Fruit fly (Drosophila melanogaster): Measurements from ENCODE around the gene Sirt2.

The Sirt2 gene

dm6 chr3R:20284140-20284911, 43.9 kb upstream of the Sirt2 start:
- TF ChIP-seq cic (GFP tag; optimal IDR thresholded peaks at IDR 0.05) (peak; percentile 50), CG7045 (GFP tag; optimal IDR thresholded peaks at IDR 0.05) (no peak), Hr96 (GFP tag; optimal IDR thresholded peaks at IDR 0.05) (no peak), Mnt (GFP tag; optimal IDR thresholded peaks at IDR 0.05) (no peak), CG14711 (tag; optimal IDR thresholded peaks at IDR 0.05) (peak; percentile 3), CG5204 (GFP tag; optimal IDR thresholded peaks at IDR 0.05) (no peak), Crg-1 (GFP tag; optimal IDR thresholded peaks at IDR 0.05) (no peak), toe (GFP tag; optimal IDR thresholded peaks at IDR 0.05) (no peak), Clk (GFP tag; optimal IDR thresholded peaks at IDR 0.05) (no peak), CG11617 (GFP tag; optimal IDR thresholded peaks at IDR 0.05) (no peak), CG7101 (tag; optimal IDR thresholded peaks at IDR 0.05) (no peak), CG33017 (tag; optimal IDR thresholded peaks at IDR 0.05) (no peak), cnc (optimal IDR thresholded peaks at IDR 0.05) (no peak), CG12768 (GFP tag; optimal IDR thresholded peaks at IDR 0.05) (no peak), pad (GFP tag; optimal IDR thresholded peaks at IDR 0.05) (peak; percentile 92), CG1620 (GFP tag; optimal IDR thresholded peaks at IDR 0.05) (no peak), ovo (GFP tag; optimal IDR thresholded peaks at IDR 0.05) (peak; percentile 21), tj (GFP tag; optimal IDR thresholded peaks at IDR 0.05) (no peak), kay (GFP tag; ENCODE audit: borderline replicate concordance) (peak; percentile 8), bab1 (GFP tag; optimal IDR thresholded peaks at IDR 0.05) (peak; percentile 25)

dm6 chr3R:20285678-20286449, 42.4 kb upstream of the Sirt2 start:
- no peak for TF ChIP-seq Hr96 (GFP tag; optimal IDR thresholded peaks at IDR 0.05)
- TF ChIP-seq cnc (optimal IDR thresholded peaks at IDR 0.05): no peak
- no peak for TF ChIP-seq Clk (GFP tag; optimal IDR thresholded peaks at IDR 0.05)
- no peak for TF ChIP-seq kay (GFP tag; ENCODE audit: borderline replicate concordance)
- no peak for TF ChIP-seq CG5204 (GFP tag; optimal IDR thresholded peaks at IDR 0.05)
- TF ChIP-seq CG33017 (tag; optimal IDR thresholded peaks at IDR 0.05): no peak
- no peak for TF ChIP-seq CG7045 (GFP tag; optimal IDR thresholded peaks at IDR 0.05)
- TF ChIP-seq Mnt (GFP tag; optimal IDR thresholded peaks at IDR 0.05): no peak
- TF ChIP-seq ovo (GFP tag; optimal IDR thresholded peaks at IDR 0.05): no peak

DNA sequence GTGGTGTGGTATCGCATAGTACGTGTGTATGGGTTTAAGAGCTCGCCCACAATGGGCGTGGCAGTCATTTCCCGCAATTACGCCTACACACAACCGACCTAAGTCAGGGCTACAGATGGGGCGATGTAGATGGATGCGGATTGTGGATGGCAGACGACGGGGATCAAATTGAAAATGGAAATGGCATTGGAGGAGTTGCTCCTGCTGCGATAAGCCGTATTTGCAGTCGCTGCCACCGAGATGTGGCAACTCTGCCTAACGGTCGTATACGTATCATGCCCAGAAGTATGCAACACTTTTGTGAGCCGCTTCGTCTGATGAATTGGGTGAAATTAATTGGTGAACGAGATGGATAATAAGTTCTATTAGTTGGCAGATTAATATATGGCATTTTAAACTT, 41.5 kb upstream of the Sirt2 start:
- TF ChIP-seq CG14711 (tag; optimal IDR thresholded peaks at IDR 0.05) (peak; percentile 24), Clk (GFP tag; optimal IDR thresholded peaks at IDR 0.05) (no peak), tj (GFP tag; optimal IDR thresholded peaks at IDR 0.05) (no peak), cic (GFP tag; optimal IDR thresholded peaks at IDR 0.05) (no peak)

- TF ChIP-seq kay (GFP tag; ENCODE audit: borderline replicate concordance): no peak
- no peak for TF ChIP-seq bab1 (GFP tag; optimal IDR thresholded peaks at IDR 0.05)
- TF ChIP-seq toe (GFP tag; optimal IDR thresholded peaks at IDR 0.05): no peak
- TF ChIP-seq cnc (optimal IDR thresholded peaks at IDR 0.05): no peak
- no peak for TF ChIP-seq ovo (GFP tag; optimal IDR thresholded peaks at IDR 0.05)
- TF ChIP-seq Mnt (GFP tag; optimal IDR thresholded peaks at IDR 0.05): no peak
- TF ChIP-seq cic (GFP tag; optimal IDR thresholded peaks at IDR 0.05): no peak
- TF ChIP-seq CG5204 (GFP tag; optimal IDR thresholded peaks at IDR 0.05): no peak
- TF ChIP-seq tj (GFP tag; optimal IDR thresholded peaks at IDR 0.05): no peak
- no peak for TF ChIP-seq CG14711 (tag; optimal IDR thresholded peaks at IDR 0.05)
- no peak for TF ChIP-seq CG7101 (tag; optimal IDR thresholded peaks at IDR 0.05)
- no peak for TF ChIP-seq Clk (GFP tag; optimal IDR thresholded peaks at IDR 0.05)
- TF ChIP-seq CG12768 (GFP tag; optimal IDR thresholded peaks at IDR 0.05): no peak
- TF ChIP-seq CG7045 (GFP tag; optimal IDR thresholded peaks at IDR 0.05): no peak
- TF ChIP-seq CG11617 (GFP tag; optimal IDR thresholded peaks at IDR 0.05): no peak
- no peak for TF ChIP-seq CG1620 (GFP tag; optimal IDR thresholded peaks at IDR 0.05)
- no peak for TF ChIP-seq CG33017 (tag; optimal IDR thresholded peaks at IDR 0.05)
These were observed 40.2 kb upstream of the Sirt2 start for dm6 chr3R:20288069-20288468.

- no peak for TF ChIP-seq CG5204 (GFP tag; optimal IDR thresholded peaks at IDR 0.05)
- no peak for TF ChIP-seq bab1 (GFP tag; optimal IDR thresholded peaks at IDR 0.05)
- no peak for TF ChIP-seq CG1620 (GFP tag; optimal IDR thresholded peaks at IDR 0.05)
- TF ChIP-seq ovo (GFP tag; optimal IDR thresholded peaks at IDR 0.05): no peak
- TF ChIP-seq Crg-1 (GFP tag; optimal IDR thresholded peaks at IDR 0.05): no peak
- no peak for TF ChIP-seq Hr96 (GFP tag; optimal IDR thresholded peaks at IDR 0.05)
- no peak for TF ChIP-seq Mnt (GFP tag; optimal IDR thresholded peaks at IDR 0.05)
- TF ChIP-seq tj (GFP tag; optimal IDR thresholded peaks at IDR 0.05): no peak
- TF ChIP-seq cic (GFP tag; optimal IDR thresholded peaks at IDR 0.05): no peak
These were observed 39.7 kb upstream of the Sirt2 start for dm6 chr3R:20288564-20288963.

DNA sequence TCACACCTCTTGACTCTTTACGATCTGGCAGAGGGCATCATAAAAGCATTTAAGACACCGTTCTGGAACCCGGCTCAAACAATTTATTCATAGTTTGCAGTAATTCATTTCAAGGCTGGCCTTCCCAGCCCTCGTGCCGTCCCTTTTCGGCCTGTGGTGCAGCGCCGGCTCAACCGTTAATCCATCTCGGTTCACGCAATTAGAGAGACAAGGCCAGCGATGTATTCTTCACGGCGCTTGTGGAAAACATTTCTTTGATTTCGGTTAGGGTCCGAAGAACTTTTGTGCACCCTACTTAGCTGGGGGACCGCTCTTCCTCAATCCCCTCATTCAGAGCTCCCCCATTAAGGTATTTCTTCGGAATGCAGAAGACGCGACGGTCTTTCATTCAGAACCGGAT, 37.2 kb upstream of the Sirt2 start:
- TF ChIP-seq cic (GFP tag; optimal IDR thresholded peaks at IDR 0.05) (no peak), cnc (optimal IDR thresholded peaks at IDR 0.05) (no peak), Clk (GFP tag; optimal IDR thresholded peaks at IDR 0.05) (no peak), toe (GFP tag; optimal IDR thresholded peaks at IDR 0.05) (no peak), CG7045 (GFP tag; optimal IDR thresholded peaks at IDR 0.05) (no peak), Hr96 (GFP tag; optimal IDR thresholded peaks at IDR 0.05) (no peak)

Measured in whole organism, adult.